Worm (Caenorhabditis elegans): ENCODE results near the gene nhr-79.

nhr-79 gene

DNA sequence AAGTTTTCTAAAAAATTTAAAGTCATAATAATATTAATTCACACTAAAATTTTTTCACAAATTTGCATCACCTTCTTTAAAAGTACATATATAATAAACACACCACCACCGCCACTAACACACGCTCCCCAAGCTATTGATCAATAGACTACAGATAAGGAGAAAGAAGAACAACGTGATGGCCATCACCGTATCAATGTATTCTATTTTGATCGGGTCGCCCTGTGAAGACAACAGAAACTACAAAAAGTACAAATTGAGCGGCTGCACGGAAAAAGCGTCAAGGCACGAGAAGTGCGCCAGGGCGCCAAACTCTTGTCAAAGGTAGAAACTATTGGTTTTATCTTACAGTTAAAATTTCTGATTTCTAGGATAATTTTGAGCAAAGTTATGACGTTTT lies 659 bp upstream of the nhr-79 start (continued):
- TF ChIP-seq nhr-42 (GFP tag; IDR thresholded peaks at IDR 0.05) (peak; percentile 54; the same call in 1 of the 2 replicates), sdz-12 (GFP tag; optimal IDR thresholded peaks at IDR 0.05) (no peak), fos-1 (tag; optimal IDR thresholded peaks at IDR 0.05) (no peak), tag-97 (GFP tag; IDR thresholded peaks at IDR 0.05) (no peak), nhr-10 (tag; optimal IDR thresholded peaks at IDR 0.05) (no peak), ces-1 (GFP tag; optimal IDR thresholded peaks at IDR 0.05) (no peak), F26F4.8 (GFP tag; conservative IDR thresholded peaks at IDR 0.05) (no peak), snpc-1.2 (GFP tag; IDR thresholded peaks at IDR 0.05) (no peak), ztf-11 (tag; optimal IDR thresholded peaks at IDR 0.05) (no peak), mdl-1 (tag; optimal IDR thresholded peaks at IDR 0.05) (peak in 1 of 2 experiments; percentile 78), nhr-6 (tag; optimal IDR thresholded peaks at IDR 0.05) (no peak), R02D3.7 (tag; optimal IDR thresholded peaks at IDR 0.05) (no peak), snpc-4 (tag; optimal IDR thresholded peaks at IDR 0.05) (no peak), zip-2 (tag; optimal IDR thresholded peaks at IDR 0.05) (no peak), hmg-1.1 (GFP tag; IDR thresholded peaks at IDR 0.05) (no peak), cey-2 (tag; optimal IDR thresholded peaks at IDR 0.05; ENCODE audit: borderline replicate concordance, insufficient read depth) (no peak), Y48G9A.11 (GFP tag; IDR thresholded peaks at IDR 0.05) (no peak), mep-1 (tag; optimal IDR thresholded peaks at IDR 0.05) (peak; percentile 49), tra-1 (GFP tag; IDR thresholded peaks at IDR 0.05) (no peak), lin-39 (tag; optimal IDR thresholded peaks at IDR 0.05) (no peak), dpl-1 (GFP tag; optimal IDR thresholded peaks at IDR 0.05) (no peak), dmd-8 (GFP tag; IDR thresholded peaks at IDR 0.05) (no peak), duxl-1 (tag; optimal IDR thresholded peaks at IDR 0.05; ENCODE audit: poor library complexity) (no peak), daf-19 (GFP tag; conservative IDR thresholded peaks at IDR 0.05) (no peak), lsy-2 (tag; optimal IDR thresholded peaks at IDR 0.05) (no peak), lin-29 (GFP tag; IDR thresholded peaks at IDR 0.05) (no peak), mxl-3 (GFP tag; optimal IDR thresholded peaks at IDR 0.05) (peak; percentile 83), T26A8.4 (GFP tag; IDR thresholded peaks at IDR 0.05) (no peak), lin-13 (GFP tag; optimal IDR thresholded peaks at IDR 0.05) (no peak), zip-11 (GFP tag; IDR thresholded peaks at IDR 0.05) (no peak), lin-1 (GFP tag; IDR thresholded peaks at IDR 0.05) (no peak), daf-12 (tag; optimal IDR thresholded peaks at IDR 0.05) (no peak), madf-5 (GFP tag; IDR thresholded peaks at IDR 0.05) (no peak), dve-1 (tag; optimal IDR thresholded peaks at IDR 0.05; ENCODE audit: insufficient read depth) (peak; percentile 78)

DNA sequence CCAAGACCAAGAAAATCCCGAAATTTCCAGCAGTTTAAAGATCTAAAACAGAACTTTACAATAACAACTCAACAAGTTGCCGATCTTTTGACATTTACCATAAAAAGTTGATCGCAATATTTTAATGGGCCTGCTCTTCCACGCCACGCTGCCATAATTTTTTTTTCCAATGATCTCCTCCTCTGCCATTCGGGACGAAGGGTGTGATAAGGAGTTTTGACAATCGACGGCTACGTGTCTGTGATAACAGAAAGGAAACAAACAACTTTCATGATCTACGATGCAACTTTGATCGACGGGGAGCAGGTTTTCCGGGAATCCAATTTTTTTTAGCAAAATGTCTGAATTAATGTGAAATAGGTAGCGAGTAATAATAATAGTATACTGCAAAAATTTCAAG lies 4.8 kb downstream of the nhr-79 start:
- TF ChIP-seq hlh-30 (tag; optimal IDR thresholded peaks at IDR 0.05; ENCODE audit: insufficient read depth) = no peak
- TF ChIP-seq daf-16 (GFP tag; optimal IDR thresholded peaks at IDR 0.05) = no peak
- peak; percentile 75 for TF ChIP-seq daf-16 (tag; optimal IDR thresholded peaks at IDR 0.05)
- TF ChIP-seq nhr-11 (tag; optimal IDR thresholded peaks at IDR 0.05) = no peak
- peak; percentile 70 for TF ChIP-seq hlh-11 (tag; optimal IDR thresholded peaks at IDR 0.05)
- TF ChIP-seq nhr-28 (tag; optimal IDR thresholded peaks at IDR 0.05) = peak; percentile 59
- peak; percentile 86 for TF ChIP-seq dmd-6 (GFP tag; IDR thresholded peaks at IDR 0.05)
- TF ChIP-seq nhr-77 (tag; optimal IDR thresholded peaks at IDR 0.05) = peak; percentile 32
- peak; percentile 6 for TF ChIP-seq mxl-3 (GFP tag; optimal IDR thresholded peaks at IDR 0.05)
- TF ChIP-seq F37D6.2 (tag; optimal IDR thresholded peaks at IDR 0.05) = no peak
- TF ChIP-seq nhr-48 (tag; optimal IDR thresholded peaks at IDR 0.05) = no peak
- no peak for TF ChIP-seq dmd-9 (GFP tag; IDR thresholded peaks at IDR 0.05)
- TF ChIP-seq pqm-1 (tag; optimal IDR thresholded peaks at IDR 0.05) = peak; percentile 78
- no peak for TF ChIP-seq daf-19 (GFP tag; conservative IDR thresholded peaks at IDR 0.05)
- no peak for TF ChIP-seq madf-5 (GFP tag; IDR thresholded peaks at IDR 0.05)
- no peak for TF ChIP-seq spr-3 (GFP tag; optimal IDR thresholded peaks at IDR 0.05)
- 0 out of 2 replicates have a peak, but pooled peaks have one; percentile 10 for TF ChIP-seq ceh-20 (GFP tag; IDR thresholded peaks at IDR 0.05)
- TF ChIP-seq dmd-8 (GFP tag; IDR thresholded peaks at IDR 0.05) = no peak
- TF ChIP-seq ZK337.2 (GFP tag; IDR thresholded peaks at IDR 0.05) = no peak
- no peak for TF ChIP-seq fos-1 (tag; optimal IDR thresholded peaks at IDR 0.05)
- TF ChIP-seq nhr-42 (GFP tag; IDR thresholded peaks at IDR 0.05) = no peak
- TF ChIP-seq lin-38 (GFP tag; IDR thresholded peaks at IDR 0.05) = no peak
- TF ChIP-seq dve-1 (tag; optimal IDR thresholded peaks at IDR 0.05; ENCODE audit: insufficient read depth) = peak; percentile 66
- TF ChIP-seq zip-11 (GFP tag; IDR thresholded peaks at IDR 0.05) = no peak
- no peak for TF ChIP-seq lin-29 (GFP tag; IDR thresholded peaks at IDR 0.05)
- no peak for TF ChIP-seq Y48G9A.11 (GFP tag; IDR thresholded peaks at IDR 0.05)
- no peak for TF ChIP-seq pha-4 (GFP tag; IDR thresholded peaks at IDR 0.05)
- TF ChIP-seq pha-4 (tag; optimal IDR thresholded peaks at IDR 0.05) = no peak

Measured in whole organism, L4 larva.